Worm (Caenorhabditis elegans) whole organism, mixed stage, embryonic: Measurements from ENCODE around the gene math-31.

ENCODE experiments used
- M03D4.4 ChIP-seq: sonication (generic microtip); optimal IDR thresholded peaks from 2 replicates; lab custom pipeline; 2017; ENCODE audit warnings: mild to moderate bottlenecking, missing genetic modification characterization, missing compliant biosample characterization
- blmp-1 ChIP-seq: fragments of 150-350 bp; optimal IDR thresholded peaks from 2 replicates; lab custom pipeline; 2014; ENCODE audit warnings: missing biosample characterization, missing genetic modification characterization
- ceh-39 ChIP-seq: fragments of 150-350 bp; optimal IDR thresholded peaks from 2 replicates; lab custom pipeline; 2014; ENCODE audit warnings: missing biosample characterization, missing genetic modification characterization
- ceh-43 ChIP-seq: fragments of 200-800 bp; sonication (Bioruptor generic); optimal IDR thresholded peaks from 2 replicates; lab custom pipeline; 2018; ENCODE audit warnings: mild to moderate bottlenecking, missing genetic modification characterization, moderate library complexity, missing compliant biosample characterization
- ceh-83 ChIP-seq: fragments of 200-800 bp; sonication (Bioruptor generic); optimal IDR thresholded peaks from 2 replicates; lab custom pipeline; 2018; ENCODE audit warnings: mild to moderate bottlenecking, missing genetic modification characterization, missing compliant biosample characterization
- ces-1 ChIP-seq: fragments of 150-350 bp; optimal IDR thresholded peaks from 2 replicates; lab custom pipeline; 2014; ENCODE audit warnings: missing biosample characterization, missing genetic modification reagents, missing genetic modification characterization
- cnd-1 ChIP-seq: fragments of 200-800 bp; sonication (Bioruptor generic); optimal IDR thresholded peaks from 2 replicates; lab custom pipeline; 2018; ENCODE audit warnings: mild to moderate bottlenecking, missing genetic modification characterization, missing compliant biosample characterization
- drap-1 ChIP-seq: fragments of 200-800 bp; sonication (Bioruptor generic); optimal IDR thresholded peaks from 3 replicates; lab custom pipeline; 2018; ENCODE audit warnings: mild to moderate bottlenecking, missing genetic modification characterization, missing compliant biosample characterization
- elt-3 ChIP-seq: fragments of 150-350 bp; optimal IDR thresholded peaks from 2 replicates; lab custom pipeline; 2014; ENCODE audit warnings: missing biosample characterization, missing genetic modification characterization
- flh-1 ChIP-seq: fragments of 200-800 bp; sonication (Bioruptor generic); optimal IDR thresholded peaks from 2 replicates; lab custom pipeline; 2018; ENCODE audit warnings: mild to moderate bottlenecking, missing genetic modification characterization, moderate library complexity, missing compliant biosample characterization
- ham-2 ChIP-seq: fragments of 200-800 bp; sonication (Bioruptor generic); optimal IDR thresholded peaks from 2 replicates; lab custom pipeline; 2018; ENCODE audit warnings: mild to moderate bottlenecking, missing genetic modification characterization, missing compliant biosample characterization
- hlh-1 ChIP-seq: fragments of 150-350 bp; optimal IDR thresholded peaks from 2 replicates; lab custom pipeline; 2014; ENCODE audit warnings: missing biosample characterization, missing genetic modification reagents, missing genetic modification characterization
- lin-13 ChIP-seq: fragments of 150-350 bp; optimal IDR thresholded peaks from 2 replicates; lab custom pipeline; 2014; ENCODE audit warnings: missing biosample characterization, missing genetic modification characterization
- lin-32 ChIP-seq: fragments of 200-800 bp; sonication (Bioruptor generic); optimal IDR thresholded peaks from 2 replicates; lab custom pipeline; 2018; ENCODE audit warnings: mild to moderate bottlenecking, missing genetic modification characterization, missing compliant biosample characterization
- lsy-2 ChIP-seq: fragments of 150-350 bp; optimal IDR thresholded peaks from 2 replicates; lab custom pipeline; 2014; ENCODE audit warnings: missing biosample characterization, missing genetic modification characterization
- mep-1 ChIP-seq: fragments of 150-350 bp; optimal IDR thresholded peaks from 2 replicates; lab custom pipeline; 2017; ENCODE audit warnings: missing biosample characterization, missing genetic modification reagents, missing genetic modification characterization, inconsistent platforms
- mls-2 ChIP-seq: sonication (generic microtip); optimal IDR thresholded peaks from 2 replicates; lab custom pipeline; 2016; ENCODE audit warnings: mild to moderate bottlenecking, missing genetic modification characterization, moderate library complexity, missing compliant biosample characterization
- nhr-2 ChIP-seq: fragments of 150-350 bp; optimal IDR thresholded peaks from 2 replicates; lab custom pipeline; 2014; ENCODE audit warnings: missing biosample characterization, missing genetic modification characterization
- nhr-237 ChIP-seq: fragments of 150-350 bp; optimal IDR thresholded peaks from 2 replicates; lab custom pipeline; 2014; ENCODE audit warnings: missing biosample characterization, missing genetic modification characterization
- nhr-28 ChIP-seq: fragments of 150-350 bp; optimal IDR thresholded peaks from 2 replicates; lab custom pipeline; 2014; ENCODE audit warnings: missing biosample characterization, missing genetic modification characterization
- nhr-76 ChIP-seq: sonication (generic microtip); optimal IDR thresholded peaks from 2 replicates; lab custom pipeline; 2017; ENCODE audit warnings: missing biosample characterization, missing genetic modification characterization
- pha-4 ChIP-seq: fragments of 150-350 bp; optimal IDR thresholded peaks from 2 replicates; lab custom pipeline; 2018; ENCODE audit warnings: missing biosample characterization, missing genetic modification reagents, missing genetic modification characterization
- sem-2 ChIP-seq: fragments of 200-800 bp; sonication (Bioruptor generic); optimal IDR thresholded peaks from 2 replicates; lab custom pipeline; 2018; ENCODE audit warnings: mild to moderate bottlenecking, missing genetic modification characterization, missing compliant biosample characterization
- snpc-4 ChIP-seq: fragments of 150-350 bp; optimal IDR thresholded peaks from 2 replicates; lab custom pipeline; 2014; ENCODE audit warnings: missing biosample characterization, missing genetic modification characterization
- sptf-1 ChIP-seq: sonication (generic microtip); optimal IDR thresholded peaks from 2 replicates; lab custom pipeline; 2017; ENCODE audit warnings: mild to moderate bottlenecking, missing genetic modification characterization, moderate library complexity, missing compliant biosample characterization
- tbx-8 ChIP-seq: fragments of 200-800 bp; sonication (Bioruptor generic); optimal IDR thresholded peaks from 2 replicates; lab custom pipeline; 2018; ENCODE audit warnings: mild to moderate bottlenecking, missing genetic modification characterization, moderate library complexity, missing compliant biosample characterization
- unc-120 ChIP-seq: sonication (generic microtip); optimal IDR thresholded peaks from 2 replicates; lab custom pipeline; 2017; ENCODE audit warnings: missing genetic modification characterization, missing compliant biosample characterization; ENCODE audit not compliant: poor library complexity, severe bottlenecking
- unc-39 ChIP-seq: fragments of 150-350 bp; optimal IDR thresholded peaks from 2 replicates; lab custom pipeline; 2014; ENCODE audit warnings: missing biosample characterization, missing genetic modification characterization
- unc-62 ChIP-seq: fragments of 150-350 bp; optimal IDR thresholded peaks from 2 replicates; lab custom pipeline; 2014; ENCODE audit warnings: missing biosample characterization, missing genetic modification reagents, missing genetic modification characterization
- zip-8 ChIP-seq: fragments of 150-350 bp; optimal IDR thresholded peaks from 2 replicates; lab custom pipeline; 2014; ENCODE audit warnings: missing biosample characterization, missing genetic modification characterization
- ztf-11 ChIP-seq: fragments of 150-350 bp; optimal IDR thresholded peaks from 2 replicates; lab custom pipeline; 2014; ENCODE audit warnings: missing biosample characterization, missing genetic modification characterization

Gene math-31

ce11 chrII:1882705-1883104, 29.9 kb downstream of the math-31 start, which contains the start of gene math-5:
Gene math-5, minus strand, starts transcription at chrII:1882805.
- TF ChIP-seq sptf-1 (tag; lab: Kevin White, UChicago) (no peak), ceh-43 (GFP tag; lab: Kevin White, UChicago) (no peak), ceh-83 (no peak), lsy-2 (no peak), unc-39 (tag; lab: Kevin White, UChicago) (no peak), blmp-1 (tag; lab: Kevin White, UChicago) (no peak), unc-62 (GFP tag; lab: Kevin White, UChicago) (no peak), flh-1 (GFP tag; lab: Kevin White, UChicago) (no peak), nhr-76 (tag; lab: Kevin White, UChicago) (no peak), unc-120 (tag; lab: Kevin White, UChicago) (no peak), mls-2 (tag; lab: Kevin White, UChicago) (no peak), zip-8 (tag; lab: Kevin White, UChicago) (no peak), snpc-4 (no peak), nhr-28 (tag; lab: Kevin White, UChicago) (no peak), mep-1 (tag; lab: Kevin White, UChicago) (no peak), ceh-39 (no peak), ztf-11 (tag; lab: Kevin White, UChicago) (no peak)

DNA sequence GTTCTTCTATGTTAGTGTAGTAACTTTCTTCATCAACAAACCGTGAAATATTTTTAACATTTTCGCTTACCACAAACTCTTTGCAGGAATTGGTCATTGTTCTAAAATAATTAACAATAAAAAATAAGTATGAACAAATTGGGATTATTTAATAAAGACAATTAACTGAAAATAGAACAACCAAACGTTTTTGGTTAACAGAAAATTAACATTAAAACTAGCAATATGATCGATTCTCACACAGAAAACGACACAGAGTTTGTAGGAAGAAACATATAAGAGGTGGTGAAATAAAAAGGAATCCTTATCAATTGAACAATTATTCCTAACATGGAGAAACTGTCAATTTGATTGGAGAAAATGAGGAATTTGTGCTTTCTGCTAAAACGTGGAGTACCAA, 34.0 kb downstream of the math-31 start, which contains the start of gene math-16:
Gene math-16 (minus strand): TSS at position 101 of the 400 bp plus-strand sequence.
- TF ChIP-seq tbx-8 (no peak), ham-2 (no peak), drap-1 (no peak), elt-3 (no peak)

ce11 chrII:1875658-1876057, 37.0 kb downstream of the math-31 start, which contains the start of gene math-13:
Gene math-13, plus strand, starts transcription at chrII:1875958.
- no peak for TF ChIP-seq flh-1 (GFP tag; lab: Kevin White, UChicago)
- TF ChIP-seq ces-1 (GFP tag; lab: Kevin White, UChicago): no peak
- no peak for TF ChIP-seq sptf-1 (tag; lab: Kevin White, UChicago)
- TF ChIP-seq zip-8 (tag; lab: Kevin White, UChicago): no peak
- TF ChIP-seq pha-4: no peak
- TF ChIP-seq lin-13 (tag; lab: Kevin White, UChicago): no peak
- no peak for TF ChIP-seq unc-62 (GFP tag; lab: Kevin White, UChicago)
- no peak for TF ChIP-seq elt-3
- TF ChIP-seq ham-2: no peak
- no peak for TF ChIP-seq ceh-43 (GFP tag; lab: Kevin White, UChicago)
- no peak for TF ChIP-seq snpc-4
- no peak for TF ChIP-seq sem-2 (GFP tag; lab: Kevin White, UChicago)
- TF ChIP-seq lin-32 (GFP tag; lab: Kevin White, UChicago): no peak
- no peak for TF ChIP-seq blmp-1 (tag; lab: Kevin White, UChicago)
- no peak for TF ChIP-seq nhr-2
- no peak for TF ChIP-seq nhr-76 (tag; lab: Kevin White, UChicago)
- no peak for TF ChIP-seq hlh-1
- TF ChIP-seq unc-39 (tag; lab: Kevin White, UChicago): no peak
- no peak for TF ChIP-seq ceh-83

ce11 chrII:1870875-1871592, 41.6 kb downstream of the math-31 start, which contains the start of gene math-10:
Gene math-10, plus strand, starts transcription at chrII:1871542.
- TF ChIP-seq sptf-1 (tag; lab: Kevin White, UChicago): no peak
- no peak for TF ChIP-seq M03D4.4 (tag; lab: Kevin White, UChicago)
- TF ChIP-seq ceh-43 (GFP tag; lab: Kevin White, UChicago): no peak
- TF ChIP-seq ces-1 (GFP tag; lab: Kevin White, UChicago): no peak
- no peak for TF ChIP-seq tbx-8
- no peak for TF ChIP-seq elt-3
- no peak for TF ChIP-seq unc-39 (tag; lab: Kevin White, UChicago)
- no peak for TF ChIP-seq mep-1 (tag; lab: Kevin White, UChicago)

- TF ChIP-seq cnd-1 (tag; lab: Kevin White, UChicago) (no peak), nhr-237 (tag; lab: Kevin White, UChicago) (no peak), lin-13 (tag; lab: Kevin White, UChicago) (no peak), lin-32 (GFP tag; lab: Kevin White, UChicago) (no peak)
Observed at ce11 chrII:1869120-1869519, 43.5 kb downstream of the math-31 start, which contains the start of gene math-14. Gene math-14, plus strand, starts transcription at chrII:1869420.
